Fruit fly (Drosophila melanogaster): ENCODE results near the gene CG31709.

dm6 chr2L:9542578-9542977, 36.9 kb downstream of the CG31709 start, which contains the start of gene Cpr30B:
- no peak for TF ChIP-seq CG1620 (GFP tag; optimal IDR thresholded peaks at IDR 0.05)
- no peak for TF ChIP-seq tj (GFP tag; optimal IDR thresholded peaks at IDR 0.05)
- no peak for TF ChIP-seq Mnt (GFP tag; optimal IDR thresholded peaks at IDR 0.05)

Data from whole organism, adult.